Worm (Caenorhabditis elegans): ENCODE data around the gene F58H1.8.

The F58H1.8 gene

ce11 chrV:11952854-11953447 lies 18.0 kb downstream of the F58H1.8 start:
- TF ChIP-seq snpc-1.1 (tag; optimal IDR thresholded peaks at IDR 0.05; ENCODE audit: insufficient read depth): no peak
- no peak for TF ChIP-seq ceh-58 (GFP tag; IDR thresholded peaks at IDR 0.05)
- no peak for TF ChIP-seq zim-3 (tag; optimal IDR thresholded peaks at IDR 0.05)
- no peak for TF ChIP-seq mel-28 (tag; optimal IDR thresholded peaks at IDR 0.05; ENCODE audit: borderline replicate concordance)
- TF ChIP-seq attf-6 (GFP tag; IDR thresholded peaks at IDR 0.05): no peak
- TF ChIP-seq hmg-20 (GFP tag; IDR thresholded peaks at IDR 0.05): no peak
- no peak for TF ChIP-seq die-1 (tag; optimal IDR thresholded peaks at IDR 0.05)
- no peak for TF ChIP-seq rpc-1 (optimal IDR thresholded peaks at IDR 0.05)
- TF ChIP-seq rpc-1 (tag; optimal IDR thresholded peaks at IDR 0.05): no peak
- no peak for TF ChIP-seq F57A8.1 (GFP tag; optimal IDR thresholded peaks at IDR 0.05)
- no peak for TF ChIP-seq ceh-100 (GFP tag; IDR thresholded peaks at IDR 0.05)
- TF ChIP-seq Y53F4B.3 (GFP tag; IDR thresholded peaks at IDR 0.05): no peak
- no peak for TF ChIP-seq D2030.7 (GFP tag; IDR thresholded peaks at IDR 0.05)
- no peak for TF ChIP-seq hsf-1 (GFP tag; IDR thresholded peaks at IDR 0.05)
- TF ChIP-seq bed-2 (GFP tag; IDR thresholded peaks at IDR 0.05): no peak
- TF ChIP-seq F37B4.10 (GFP tag; IDR thresholded peaks at IDR 0.05): no peak
- TF ChIP-seq atf-7 (tag; optimal IDR thresholded peaks at IDR 0.05): no peak
- TF ChIP-seq C17E4.6 (GFP tag; IDR thresholded peaks at IDR 0.05): no peak
- TF ChIP-seq B0261.1 (tag; optimal IDR thresholded peaks at IDR 0.05): no peak
- TF ChIP-seq egrh-3 (GFP tag; IDR thresholded peaks at IDR 0.05): no peak

DNA sequence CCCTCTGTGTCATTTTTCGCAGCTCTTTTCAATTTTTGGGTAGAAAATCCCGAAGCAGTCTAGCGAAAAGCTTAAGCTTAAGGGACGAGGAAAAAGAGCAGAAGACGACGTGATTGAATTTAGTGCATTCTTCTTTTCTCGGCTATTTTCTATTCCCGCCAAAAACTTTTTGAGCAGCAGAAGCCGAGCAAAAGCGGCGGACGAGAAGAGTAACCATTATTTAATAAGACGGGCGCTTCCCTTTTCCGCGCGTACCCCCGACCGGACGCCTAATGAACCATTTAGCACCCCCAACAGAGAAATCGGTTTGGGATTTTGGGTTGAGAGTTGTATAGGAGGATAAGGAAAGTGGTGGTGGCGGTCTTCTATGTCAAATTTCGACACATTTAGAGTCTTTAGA lies 18.7 kb downstream of the F58H1.8 start:
- no peak for TF ChIP-seq K12H6.12 (tag; optimal IDR thresholded peaks at IDR 0.05)

- no peak for TF ChIP-seq F39B2.1 (GFP tag; IDR thresholded peaks at IDR 0.05)
- TF ChIP-seq bed-2 (GFP tag; IDR thresholded peaks at IDR 0.05): no peak
- TF ChIP-seq gei-17 (GFP tag; optimal IDR thresholded peaks at IDR 0.05): no peak
- no peak for TF ChIP-seq F22D6.2 (tag; optimal IDR thresholded peaks at IDR 0.05)
- no peak for TF ChIP-seq snpc-3.4 (tag; optimal IDR thresholded peaks at IDR 0.05)
- TF ChIP-seq efl-1 (GFP tag; optimal IDR thresholded peaks at IDR 0.05): no peak
- TF ChIP-seq sdz-38 (tag; optimal IDR thresholded peaks at IDR 0.05): no peak
- no peak for TF ChIP-seq hsf-1 (GFP tag; IDR thresholded peaks at IDR 0.05)
- TF ChIP-seq snpc-1.1 (tag; optimal IDR thresholded peaks at IDR 0.05; ENCODE audit: insufficient read depth): no peak
- TF ChIP-seq hlh-26 (GFP tag; conservative IDR thresholded peaks at IDR 0.05): no peak
These were observed 20.7 kb downstream of the F58H1.8 start for ce11 chrV:11955617-11956016.

ce11 chrV:11958343-11959291 lies 23.7 kb downstream of the F58H1.8 start, which contains the start of gene F58H1.5:
Gene F58H1.5 (plus strand): TSS chrV:11958393.
- TF ChIP-seq hlh-12 (tag; optimal IDR thresholded peaks at IDR 0.05) (no peak), ztf-28 (GFP tag; IDR thresholded peaks at IDR 0.05) (no peak)
